Fruit fly (Drosophila melanogaster): ENCODE measurements around the gene Ziz.
A peak's percentile ranks its signal among the peaks of the same experiment; 100 is the strongest.

Gene Ziz

dm6 chr2L:7530437-7531091, 34.5 kb upstream of the Ziz start (continued):
- TF ChIP-seq abd-A (tag; optimal IDR thresholded peaks at IDR 0.05): peak; percentile 93
- TF ChIP-seq HLH54F (GFP tag; optimal IDR thresholded peaks at IDR 0.05): peak; percentile 85
- TF ChIP-seq CG7372 (GFP tag; IDR thresholded peaks at IDR 0.05): peak; percentile 98
- peak; percentile 97 for TF ChIP-seq CG10431 (GFP tag; optimal IDR thresholded peaks at IDR 0.05)
- peak; percentile 97 for TF ChIP-seq CG32532 (GFP tag; IDR thresholded peaks at IDR 0.05)
- TF ChIP-seq ap (GFP tag; IDR thresholded peaks at IDR 0.05): peak; percentile 94
- TF ChIP-seq Drgx (GFP tag; IDR thresholded peaks at IDR 0.05): peak; percentile 96
- TF ChIP-seq Adf1 (GFP tag; IDR thresholded peaks at IDR 0.05): peak; percentile 96
- TF ChIP-seq CG4328 (GFP tag; optimal IDR thresholded peaks at IDR 0.05): peak; percentile 99
- no peak for TF ChIP-seq p53 (GFP tag; optimal IDR thresholded peaks at IDR 0.05)
- TF ChIP-seq Med (GFP tag): peak; percentile 96
- TF ChIP-seq CG8290 (GFP tag; optimal IDR thresholded peaks at IDR 0.05): peak; percentile 98
- TF ChIP-seq CG8290 (tag; optimal IDR thresholded peaks at IDR 0.05): peak; percentile 80 to 96
- peak in 1 of 3 experiments; percentile 97 for TF ChIP-seq Stat92E (GFP tag; optimal IDR thresholded peaks at IDR 0.05)
- TF ChIP-seq fd102C (GFP tag; optimal IDR thresholded peaks at IDR 0.05): peak; percentile 93
- TF ChIP-seq so (GFP tag; IDR thresholded peaks at IDR 0.05): peak; percentile 98
- TF ChIP-seq btn (GFP tag; optimal IDR thresholded peaks at IDR 0.05): peak; percentile 47
- peak; percentile 43 for TF ChIP-seq CG12236 (GFP tag; optimal IDR thresholded peaks at IDR 0.05)
- TF ChIP-seq CG7556 (GFP tag; optimal IDR thresholded peaks at IDR 0.05): peak; percentile 99
- peak; percentile 98 for TF ChIP-seq CG1529 (GFP tag; optimal IDR thresholded peaks at IDR 0.05)
- TF ChIP-seq gcm2 (GFP tag; optimal IDR thresholded peaks at IDR 0.05): peak; percentile 82
- peak; percentile 93 for TF ChIP-seq CG7271 (tag; optimal IDR thresholded peaks at IDR 0.05)
- peak; percentile 98 for TF ChIP-seq Ets65A (GFP tag)
- peak; percentile 99 for TF ChIP-seq CG34376 (GFP tag; optimal IDR thresholded peaks at IDR 0.05)
- peak; percentile 96 for TF ChIP-seq scrt (GFP tag; optimal IDR thresholded peaks at IDR 0.05)
- peak; percentile 93 for TF ChIP-seq CG17612 (GFP tag; IDR thresholded peaks at IDR 0.05)
- TF ChIP-seq CG9437 (GFP tag; optimal IDR thresholded peaks at IDR 0.05): peak; percentile 96
- peak; percentile 98 for TF ChIP-seq HmgZ (tag; optimal IDR thresholded peaks at IDR 0.05)
- TF ChIP-seq CG18476 (GFP tag; optimal IDR thresholded peaks at IDR 0.05): peak; percentile 97
- TF ChIP-seq jing (GFP tag; optimal IDR thresholded peaks at IDR 0.05): peak; percentile 90
- TF ChIP-seq fd96Cb (tag; optimal IDR thresholded peaks at IDR 0.05): peak; percentile 98
- peak; percentile 89 for TF ChIP-seq CG18011 (GFP tag; optimal IDR thresholded peaks at IDR 0.05)
- TF ChIP-seq Sin3A (optimal IDR thresholded peaks at IDR 0.05): peak; percentile 6
- TF ChIP-seq CG8388 (GFP tag; optimal IDR thresholded peaks at IDR 0.05): peak; percentile 98
- TF ChIP-seq BtbVII (GFP tag; optimal IDR thresholded peaks at IDR 0.05): peak; percentile 99
- peak; percentile 90 for TF ChIP-seq corto (GFP tag; optimal IDR thresholded peaks at IDR 0.05)
- TF ChIP-seq exex (tag; optimal IDR thresholded peaks at IDR 0.05): peak; percentile 92
- TF ChIP-seq Atf-2 (GFP tag; optimal IDR thresholded peaks at IDR 0.05): peak; percentile 72
- TF ChIP-seq unpg (GFP tag; optimal IDR thresholded peaks at IDR 0.05): peak; percentile 99
- TF ChIP-seq CG17359 (tag; optimal IDR thresholded peaks at IDR 0.05): peak; percentile 98
- TF ChIP-seq hb (GFP tag; IDR thresholded peaks at IDR 0.05; ENCODE audit: partially characterized antibody): peak; percentile 75
- TF ChIP-seq CG12391 (tag; optimal IDR thresholded peaks at IDR 0.05): peak; percentile 99
- TF ChIP-seq CG10147 (GFP tag; optimal IDR thresholded peaks at IDR 0.05): peak; percentile 98
- peak; percentile 98 for TF ChIP-seq Six4 (GFP tag; optimal IDR thresholded peaks at IDR 0.05)
- TF ChIP-seq CG12104 (GFP tag; optimal IDR thresholded peaks at IDR 0.05): peak; percentile 97
- TF ChIP-seq CG4360 (GFP tag; IDR thresholded peaks at IDR 0.05): peak; percentile 63
- peak; percentile 97 for TF ChIP-seq CG34422 (GFP tag; IDR thresholded peaks at IDR 0.05)
- peak; percentile 63; the same call in 1 of the 2 replicates for TF ChIP-seq bbx (GFP tag; IDR thresholded peaks at IDR 0.05; ENCODE audit: partially characterized antibody)
- TF ChIP-seq CG13624 (GFP tag; optimal IDR thresholded peaks at IDR 0.05): peak; percentile 85
- TF ChIP-seq gcm (GFP tag; optimal IDR thresholded peaks at IDR 0.05): peak; percentile 99

Data from whole organism, embryonic.